Fruit fly (Drosophila melanogaster) whole organism, embryonic: ENCODE data around the gene dor.

ENCODE experiments used
- Ada2b ChIP-seq: fragments of 200-800 bp; sonication (Bioruptor generic); IDR thresholded peaks from 2 replicates; pipeline ENCODE4 v1.3.6; 2022; ENCODE audit warnings: missing biosample characterization, missing genetic modification characterization
- Aef1 ChIP-seq: fragments of 200-800 bp; sonication (Bioruptor generic); IDR thresholded peaks from 3 replicates; pipeline ENCODE4 v1.3.6; 2022; ENCODE audit warnings: missing biosample characterization, missing genetic modification characterization
- CG11093 ChIP-seq: fragments of 200-800 bp; sonication (Bioruptor generic); IDR thresholded peaks from 3 replicates; pipeline ENCODE4 v1.3.6; 2022; ENCODE audit warnings: missing biosample characterization, missing genetic modification characterization
- CG11247 ChIP-seq: fragments of 200-800 bp; sonication (Bioruptor generic); IDR thresholded peaks from 2 replicates; pipeline ENCODE4 v1.3.6; 2022; ENCODE audit warnings: missing biosample characterization, missing genetic modification characterization
- CG11456 ChIP-seq: fragments of 200-800 bp; sonication (Bioruptor generic); IDR thresholded peaks from 3 replicates; pipeline ENCODE4 v1.3.6; 2022; ENCODE audit warnings: missing biosample characterization, missing genetic modification characterization
- CG11695 ChIP-seq: fragments of 200-800 bp; sonication (Bioruptor generic); IDR thresholded peaks from 3 replicates; pipeline ENCODE4 v1.3.6; 2022; ENCODE audit warnings: missing biosample characterization, missing genetic modification characterization
- CG12104 ChIP-seq: fragments of 200-800 bp; sonication (Bioruptor generic); optimal IDR thresholded peaks from 3 replicates; lab custom pipeline; 2016; ENCODE audit warnings: missing biosample characterization, missing genetic modification characterization
- CG12219 ChIP-seq: fragments of 200-800 bp; sonication (Bioruptor generic); optimal IDR thresholded peaks from 3 replicates; lab custom pipeline; 2018; ENCODE audit warnings: missing biosample characterization, mild to moderate bottlenecking, missing genetic modification characterization
- CG12391 ChIP-seq: fragments of 200-800 bp; sonication (Bioruptor generic); optimal IDR thresholded peaks from 3 replicates; lab custom pipeline; 2018; ENCODE audit warnings: missing biosample characterization, mild to moderate bottlenecking, missing genetic modification characterization, moderate library complexity
- CG13624 ChIP-seq: fragments of 200-800 bp; sonication (Bioruptor generic); optimal IDR thresholded peaks from 2 replicates; lab custom pipeline; 2016; ENCODE audit warnings: missing biosample characterization, missing genetic modification characterization
- CG14050 ChIP-seq: fragments of 200-800 bp; sonication (Bioruptor generic); IDR thresholded peaks from 3 replicates; pipeline ENCODE4 v1.3.6; 2022; ENCODE audit warnings: missing biosample characterization, missing genetic modification characterization
- CG14667 ChIP-seq: fragments of 200-800 bp; sonication (Bioruptor generic); IDR thresholded peaks from 2 replicates; pipeline ENCODE4 v1.3.6; 2022; ENCODE audit warnings: missing biosample characterization, missing genetic modification characterization
- CG14860 ChIP-seq: fragments of 200-800 bp; sonication (Bioruptor generic); IDR thresholded peaks from 3 replicates; pipeline ENCODE4 v1.3.6; 2022; ENCODE audit warnings: missing biosample characterization, missing genetic modification characterization; ENCODE audit not compliant: partially characterized antibody
- CG15696 ChIP-seq: fragments of 200-800 bp; sonication (Bioruptor generic); optimal IDR thresholded peaks from 2 replicates; lab custom pipeline; 2019; ENCODE audit warnings: missing biosample characterization, mild to moderate bottlenecking, missing genetic modification characterization, moderate library complexity
- CG17361 ChIP-seq: fragments of 200-800 bp; sonication (Bioruptor generic); IDR thresholded peaks from 3 replicates; pipeline ENCODE4 v1.3.6; 2022; ENCODE audit warnings: missing biosample characterization, missing genetic modification characterization
- CG17385 ChIP-seq: fragments of 200-800 bp; sonication (Bioruptor generic); optimal IDR thresholded peaks from 3 replicates; lab custom pipeline; 2018; ENCODE audit warnings: missing biosample characterization, mild to moderate bottlenecking, missing genetic modification characterization
- CG17568 ChIP-seq: fragments of 200-800 bp; sonication (Bioruptor generic); optimal IDR thresholded peaks from 2 replicates; lab custom pipeline; 2018; ENCODE audit warnings: missing biosample characterization, mild to moderate bottlenecking, missing genetic modification characterization, moderate library complexity
- CG2199 ChIP-seq: fragments of 200-800 bp; sonication (Bioruptor generic); IDR thresholded peaks from 3 replicates; pipeline ENCODE4 v1.3.6; 2022; ENCODE audit warnings: missing biosample characterization, missing genetic modification characterization
- CG42726 ChIP-seq: fragments of 200-800 bp; sonication (Bioruptor generic); IDR thresholded peaks from 2 replicates; pipeline ENCODE4 v1.3.6; 2022; ENCODE audit warnings: missing biosample characterization, missing genetic modification characterization; ENCODE audit not compliant: partially characterized antibody
- CG8281 ChIP-seq: fragments of 200-800 bp; sonication (Bioruptor generic); optimal IDR thresholded peaks from 2 replicates; lab custom pipeline; 2018; ENCODE audit warnings: missing biosample characterization, mild to moderate bottlenecking, missing genetic modification characterization, moderate library complexity
- CG9609 ChIP-seq: fragments of 200-800 bp; sonication (Bioruptor generic); optimal IDR thresholded peaks from 3 replicates; lab custom pipeline; 2016; ENCODE audit warnings: missing biosample characterization, missing genetic modification characterization
- CG9727 ChIP-seq: fragments of 200-800 bp; sonication (Bioruptor generic); optimal IDR thresholded peaks from 3 replicates; lab custom pipeline; 2017; ENCODE audit warnings: missing biosample characterization, mild to moderate bottlenecking, missing genetic modification characterization
- CkIIα-i1 ChIP-seq: fragments of 200-800 bp; sonication (Bioruptor generic); IDR thresholded peaks from 2 replicates; pipeline ENCODE4 v1.3.6; 2022; ENCODE audit warnings: missing biosample characterization, missing genetic modification characterization
- D ChIP-seq, 2 experiments: fragments of 200-800 bp in 1 of 2; fragments of >200 bp in 1 of 2; sonication (Bioruptor generic) in 1 of 2; optimal IDR thresholded peaks; 2 replicates in 1 of 2; 3 replicates in 1 of 2; lab custom pipeline; 2017; ENCODE audit warnings: mild to moderate bottlenecking in 1 of 2, missing biosample characterization in 1 of 2, missing genetic modification characterization in 1 of 2, missing genetic modification reagents in 1 of 2
- Doc2 ChIP-seq: fragments of 200-800 bp; sonication (Bioruptor generic); IDR thresholded peaks from 2 replicates; pipeline ENCODE4 v1.3.6; 2022; ENCODE audit warnings: missing biosample characterization, missing genetic modification characterization
- ERR ChIP-seq: fragments of 200-800 bp; sonication (Bioruptor generic); optimal IDR thresholded peaks from 2 replicates; lab custom pipeline; 2016; ENCODE audit warnings: missing biosample characterization, missing genetic modification characterization
- Hmr ChIP-seq: fragments of 200-800 bp; sonication (Bioruptor generic); optimal IDR thresholded peaks from 3 replicates; lab custom pipeline; 2017; ENCODE audit warnings: mild to moderate bottlenecking, missing biosample characterization, missing genetic modification reagents, missing genetic modification characterization
- MTF-1 ChIP-seq: fragments of 200-800 bp; sonication (Bioruptor generic); optimal IDR thresholded peaks from 2 replicates; lab custom pipeline; 2018; ENCODE audit warnings: missing biosample characterization, mild to moderate bottlenecking, missing genetic modification characterization, borderline replicate concordance
- NK7.1 ChIP-seq: fragments of 200-800 bp; sonication (Bioruptor generic); optimal IDR thresholded peaks from 3 replicates; lab custom pipeline; 2016; ENCODE audit warnings: missing biosample characterization, missing genetic modification characterization
- Tbp ChIP-seq: fragments of >200 bp; optimal IDR thresholded peaks from 2 replicates; lab custom pipeline; 2018; ENCODE audit warnings: missing biosample characterization, missing genetic modification characterization
- Usf ChIP-seq: fragments of 200-800 bp; sonication (Bioruptor generic); optimal IDR thresholded peaks from 2 replicates; lab custom pipeline; 2017; ENCODE audit warnings: missing genotype, missing biosample characterization, missing genetic modification characterization
- ab ChIP-seq: fragments of 200-800 bp; sonication (Bioruptor generic); optimal IDR thresholded peaks from 2 replicates; lab custom pipeline; 2016; ENCODE audit warnings: missing biosample characterization, missing genetic modification characterization
- ac ChIP-seq: fragments of 200-800 bp; sonication (Bioruptor generic); optimal IDR thresholded peaks from 3 replicates; lab custom pipeline; 2017; ENCODE audit warnings: missing biosample characterization, mild to moderate bottlenecking, missing genetic modification characterization
- aop ChIP-seq: fragments of 200-800 bp; sonication (Bioruptor generic); IDR thresholded peaks from 2 replicates; pipeline ENCODE4 v1.3.6; 2022; ENCODE audit warnings: missing biosample characterization, missing genetic modification characterization
- chm ChIP-seq: fragments of 200-800 bp; sonication (Bioruptor generic); IDR thresholded peaks from 2 replicates; pipeline ENCODE4 v1.3.6; 2022; ENCODE audit warnings: missing biosample characterization, missing genetic modification characterization
- da ChIP-seq: fragments of 200-800 bp; sonication (Bioruptor generic); optimal IDR thresholded peaks from 2 replicates; lab custom pipeline; 2016; ENCODE audit warnings: missing biosample characterization, missing genetic modification characterization
- ems ChIP-seq: fragments of 200-800 bp; sonication (Bioruptor generic); optimal IDR thresholded peaks from 3 replicates; lab custom pipeline; 2016; ENCODE audit warnings: missing biosample characterization, missing genetic modification characterization
- ewg ChIP-seq: fragments of 200-800 bp; sonication (Bioruptor generic); optimal IDR thresholded peaks from 3 replicates; lab custom pipeline; 2017; ENCODE audit warnings: mild to moderate bottlenecking, missing biosample characterization, missing genetic modification reagents, missing genetic modification characterization
- exex ChIP-seq: fragments of 200-800 bp; sonication (Bioruptor generic); optimal IDR thresholded peaks from 4 replicates; lab custom pipeline; 2018; ENCODE audit warnings: missing biosample characterization, mild to moderate bottlenecking, missing genetic modification characterization, moderate library complexity
- gfzf ChIP-seq: fragments of 200-800 bp; sonication (Bioruptor generic); optimal IDR thresholded peaks from 2 replicates; lab custom pipeline; 2016; ENCODE audit warnings: missing biosample characterization, mild to moderate bottlenecking, missing genetic modification characterization, moderate library complexity
- hb ChIP-seq: fragments of 200-800 bp; sonication (Bioruptor generic); IDR thresholded peaks from 3 replicates; pipeline ENCODE4 v1.3.6; 2022; ENCODE audit warnings: missing biosample characterization, missing genetic modification characterization; ENCODE audit not compliant: partially characterized antibody
- hbn ChIP-seq: fragments of 200-800 bp; sonication (Bioruptor generic); IDR thresholded peaks from 2 replicates; pipeline ENCODE4 v1.3.6; 2022; ENCODE audit warnings: missing biosample characterization, missing genetic modification characterization; ENCODE audit not compliant: partially characterized antibody
- kah ChIP-seq: fragments of 200-800 bp; sonication (Bioruptor generic); optimal IDR thresholded peaks from 2 replicates; lab custom pipeline; 2018; ENCODE audit warnings: missing biosample characterization, mild to moderate bottlenecking, missing genetic modification characterization
- lov ChIP-seq, 2 experiments: fragments of 200-800 bp in 1 of 2; fragments of >200 bp in 1 of 2; sonication (Bioruptor generic) in 1 of 2; IDR thresholded peaks in 1 of 2; optimal IDR thresholded peaks in 1 of 2; 2 replicates in 1 of 2; 3 replicates in 1 of 2; pipeline versions ENCODE4 v1.3.6 to Lab custom; 2017 to 2022; ENCODE audit warnings: missing biosample characterization in 1 of 2, missing genetic modification characterization in 1 of 2
- mld ChIP-seq: fragments of 200-800 bp; sonication (Bioruptor generic); IDR thresholded peaks from 3 replicates; pipeline ENCODE4 v1.3.6; 2022; ENCODE audit warnings: missing biosample characterization, missing genetic modification characterization; ENCODE audit not compliant: partially characterized antibody
- pzg ChIP-seq: fragments of 200-800 bp; sonication (Bioruptor generic); optimal IDR thresholded peaks from 3 replicates; lab custom pipeline; 2018; ENCODE audit warnings: missing biosample characterization, mild to moderate bottlenecking, missing genetic modification characterization, moderate library complexity
- sc ChIP-seq, 3 experiments: fragments of >200 bp in 2 of 3; fragments of 200-800 bp in 1 of 3; sonication (Bioruptor generic) in 1 of 3; optimal IDR thresholded peaks; 2 replicates in 2 of 3; 3 replicates in 1 of 3; lab custom pipeline; 2017; ENCODE audit warnings: mild to moderate bottlenecking in 1 of 3, missing biosample characterization in 1 of 3, missing genetic modification characterization in 1 of 3, missing genetic modification reagents in 1 of 3
- trem ChIP-seq: fragments of 200-800 bp; optimal IDR thresholded peaks from 3 replicates; lab custom pipeline; 2019; ENCODE audit warnings: missing biosample characterization, mild to moderate bottlenecking, missing genetic modification characterization, moderate library complexity
- yki ChIP-seq: fragments of >200 bp; optimal IDR thresholded peaks from 3 replicates; lab custom pipeline; 2018

dor gene

DNA sequence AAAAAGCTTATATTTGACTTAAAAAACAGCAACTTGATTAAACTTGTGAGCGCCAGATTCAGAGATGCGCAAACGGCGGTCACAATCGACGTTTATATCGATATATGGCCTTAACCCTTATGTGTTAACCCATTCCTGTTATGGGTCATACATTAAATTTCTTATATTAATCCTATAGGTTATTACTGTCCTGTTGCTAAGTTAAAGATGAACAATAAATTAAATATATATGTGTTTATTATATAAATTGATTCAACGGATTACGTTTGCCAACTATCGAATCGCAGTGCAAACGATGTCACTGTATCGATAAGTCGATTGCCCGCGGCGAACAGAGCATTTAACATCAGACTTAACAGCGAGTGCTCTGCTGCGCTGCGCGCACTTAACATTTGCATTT lies 4.4 kb downstream of the dor start, which contains the start of the genes CG3740 and hfw (continued):
- TF ChIP-seq ewg, result peak; percentile 67
- 0 out of 2 replicates have a peak, but pooled peaks have one; percentile 58 for TF ChIP-seq CG42726 (GFP tag; lab: Robert Waterston, UW)
- TF ChIP-seq Tbp, result no peak
- TF ChIP-seq Doc2, result no peak
- peak; percentile 69 for TF ChIP-seq CG14667
- peak; percentile 84; the same call in 2 of the 3 replicates for TF ChIP-seq hb
- no peak for TF ChIP-seq MTF-1 (GFP tag; lab: Kevin White, UChicago)
- 0 out of 2 replicates have a peak, but pooled peaks have one; percentile 7 for TF ChIP-seq CkIIα-i1
- no peak for TF ChIP-seq ab (GFP tag; lab: Kevin White, UChicago)
- no peak for TF ChIP-seq CG8281 (tag; lab: Kevin White, UChicago)
- TF ChIP-seq CG12219 (GFP tag; lab: Kevin White, UChicago), result no peak
- no peak for TF ChIP-seq NK7.1 (GFP tag; lab: Kevin White, UChicago)
- TF ChIP-seq CG13624 (GFP tag; lab: Kevin White, UChicago), result peak; percentile 15
- no peak for TF ChIP-seq D (optimal IDR thresholded peaks at IDR 0.05; lab: Kevin White, UChicago)
- TF ChIP-seq D (GFP tag; optimal IDR thresholded peaks at IDR 0.05; lab: Kevin White, UChicago), result no peak
- peak; percentile 82 for TF ChIP-seq CG17361
- TF ChIP-seq Hmr (GFP tag; lab: Kevin White, UChicago), result peak; percentile 57
- no peak for TF ChIP-seq ac (GFP tag; lab: Kevin White, UChicago)
- peak; percentile 75 for TF ChIP-seq CG11247 (GFP tag; lab: Robert Waterston, UW)
- no peak for TF ChIP-seq CG17568
- TF ChIP-seq mld (GFP tag; lab: Robert Waterston, UW), result peak; percentile 52; the same call in 1 of the 3 replicates
- no peak for TF ChIP-seq gfzf (GFP tag; lab: Kevin White, UChicago)
- TF ChIP-seq lov (optimal IDR thresholded peaks at IDR 0.05; lab: Kevin White, UChicago), result no peak
- TF ChIP-seq lov (GFP tag; IDR thresholded peaks at IDR 0.05; lab: Robert Waterston, UW), result no peak
- TF ChIP-seq CG11093, result peak; percentile 58; the same call in 2 of the 3 replicates
- peak; percentile 74 for TF ChIP-seq trem (tag; lab: Kevin White, UChicago)
- TF ChIP-seq ems (GFP tag; lab: Kevin White, UChicago), result peak; percentile 49
- TF ChIP-seq CG11456 (GFP tag; lab: Robert Waterston, UW), result peak; percentile 67; the same call in 2 of the 3 replicates
- TF ChIP-seq CG11695 (GFP tag; lab: Robert Waterston, UW), result peak; percentile 62; the same call in 2 of the 3 replicates
- TF ChIP-seq CG14860 (GFP tag; lab: Robert Waterston, UW), result peak; percentile 93
- TF ChIP-seq aop (GFP tag; lab: Robert Waterston, UW), result no peak
- TF ChIP-seq sc (optimal IDR thresholded peaks at IDR 0.05; lab: Kevin White, UChicago), result no peak
- no peak for TF ChIP-seq sc (GFP tag; optimal IDR thresholded peaks at IDR 0.05; lab: Kevin White, UChicago)
- TF ChIP-seq Ada2b (GFP tag; lab: Robert Waterston, UW), result peak; percentile 79
- no peak for TF ChIP-seq yki (lab: Kevin White, UChicago)
- TF ChIP-seq CG2199 (GFP tag; lab: Robert Waterston, UW), result 0 out of 3 replicates have a peak, but pooled peaks have one; percentile 34
- TF ChIP-seq chm (GFP tag; lab: Robert Waterston, UW), result no peak
- peak; percentile 62 for TF ChIP-seq CG14050 (GFP tag; lab: Robert Waterston, UW)
- TF ChIP-seq da, result no peak
- peak; percentile 37 for TF ChIP-seq Usf
- no peak for TF ChIP-seq exex (tag; lab: Kevin White, UChicago)
- peak; percentile 65 for TF ChIP-seq CG15696 (tag; lab: Kevin White, UChicago)
- TF ChIP-seq hbn (GFP tag; lab: Robert Waterston, UW), result peak; percentile 88
- TF ChIP-seq CG9609 (GFP tag; lab: Kevin White, UChicago), result no peak
- peak; percentile 82 for TF ChIP-seq CG12391 (tag; lab: Kevin White, UChicago)
- TF ChIP-seq Aef1 (GFP tag; lab: Robert Waterston, UW), result peak; percentile 79
- peak; percentile 26 for TF ChIP-seq CG12104 (GFP tag; lab: Kevin White, UChicago)
- TF ChIP-seq pzg (GFP tag; lab: Kevin White, UChicago), result peak; percentile 41
- peak; percentile 54 for TF ChIP-seq CG9727 (GFP tag; lab: Kevin White, UChicago)
- TF ChIP-seq CG17385 (GFP tag; lab: Kevin White, UChicago), result peak; percentile 42
- no peak for TF ChIP-seq ERR (GFP tag; lab: Kevin White, UChicago)
- no peak for TF ChIP-seq kah (GFP tag; lab: Kevin White, UChicago)
